Fruit fly (Drosophila melanogaster) whole organism, embryonic: Measurements from ENCODE around the gene CG32106.

Source experiments
- Atf-2 ChIP-seq: fragments of 200-800 bp; sonication (Bioruptor generic); optimal IDR thresholded peaks from 2 replicates; lab custom pipeline; 2016; ENCODE audit warnings: missing biosample characterization, missing genetic modification characterization
- Bgb ChIP-seq: fragments of 200-800 bp; sonication (Bioruptor generic); IDR thresholded peaks from 2 replicates; pipeline ENCODE4 v1.3.6; 2022; ENCODE audit warnings: missing biosample characterization, missing genetic modification characterization; ENCODE audit not compliant: partially characterized antibody
- C15 ChIP-seq: fragments of 200-800 bp; sonication (Bioruptor generic); IDR thresholded peaks from 3 replicates; pipeline ENCODE4 v1.3.6; 2022; ENCODE audit warnings: missing biosample characterization, missing genetic modification characterization
- CG11085 ChIP-seq: fragments of 200-800 bp; sonication (Bioruptor generic); IDR thresholded peaks from 2 replicates; pipeline ENCODE4 v1.3.6; 2022; ENCODE audit warnings: missing biosample characterization, missing genetic modification characterization
- CG13424 ChIP-seq: fragments of 200-800 bp; sonication (Bioruptor generic); optimal IDR thresholded peaks from 2 replicates; lab custom pipeline; 2019; ENCODE audit warnings: missing biosample characterization, mild to moderate bottlenecking, missing genetic modification characterization, moderate library complexity
- CG13775 ChIP-seq: fragments of 200-800 bp; sonication (Bioruptor generic); optimal IDR thresholded peaks from 3 replicates; lab custom pipeline; 2017; ENCODE audit warnings: missing biosample characterization, mild to moderate bottlenecking, missing genetic modification characterization
- CG14710 ChIP-seq: fragments of 200-800 bp; sonication (Bioruptor generic); optimal IDR thresholded peaks from 3 replicates; lab custom pipeline; 2019; ENCODE audit warnings: missing biosample characterization, mild to moderate bottlenecking, missing genetic modification characterization, moderate library complexity
- CG15479 ChIP-seq: fragments of 200-800 bp; sonication (Bioruptor generic); optimal IDR thresholded peaks from 3 replicates; lab custom pipeline; 2019; ENCODE audit warnings: missing biosample characterization, mild to moderate bottlenecking, missing genetic modification characterization, moderate library complexity
- CG16813 ChIP-seq: fragments of 200-800 bp; sonication (Bioruptor generic); IDR thresholded peaks from 3 replicates; pipeline ENCODE4 v1.3.6; 2022; ENCODE audit warnings: missing biosample characterization, missing genetic modification characterization; ENCODE audit not compliant: partially characterized antibody
- CG16815 ChIP-seq: fragments of 200-800 bp; sonication (Bioruptor generic); optimal IDR thresholded peaks from 3 replicates; lab custom pipeline; 2017; ENCODE audit warnings: missing biosample characterization, mild to moderate bottlenecking, missing genetic modification characterization
- CG2202 ChIP-seq: fragments of 200-800 bp; sonication (Bioruptor generic); optimal IDR thresholded peaks from 2 replicates; lab custom pipeline; 2018; ENCODE audit warnings: missing biosample characterization, mild to moderate bottlenecking, missing genetic modification characterization
- CG4360 ChIP-seq: fragments of 200-800 bp; sonication (Bioruptor generic); IDR thresholded peaks from 2 replicates; pipeline ENCODE4 v1.3.6; 2022; ENCODE audit warnings: missing biosample characterization, missing genetic modification characterization
- CG4707 ChIP-seq: fragments of 200-800 bp; sonication (Bioruptor generic); optimal IDR thresholded peaks from 2 replicates; lab custom pipeline; 2018; ENCODE audit warnings: missing biosample characterization, mild to moderate bottlenecking, missing genetic modification characterization, moderate library complexity
- CG5953 ChIP-seq: fragments of 200-800 bp; sonication (Bioruptor generic); IDR thresholded peaks from 2 replicates; pipeline ENCODE4 v1.3.6; 2022; ENCODE audit warnings: missing biosample characterization, missing genetic modification characterization
- CG6272 ChIP-seq: fragments of 200-800 bp; sonication (Bioruptor generic); IDR thresholded peaks from 2 replicates; pipeline ENCODE4 v1.3.6; 2022; ENCODE audit warnings: missing biosample characterization, missing genetic modification characterization
- CG6791 ChIP-seq: fragments of 200-800 bp; sonication (Bioruptor generic); IDR thresholded peaks from 3 replicates; pipeline ENCODE4 v1.3.6; 2022; ENCODE audit warnings: missing biosample characterization, missing genetic modification characterization; ENCODE audit not compliant: partially characterized antibody
- CG7963 ChIP-seq: fragments of 200-800 bp; sonication (Bioruptor generic); IDR thresholded peaks from 3 replicates; pipeline ENCODE4 v1.3.6; 2022; ENCODE audit warnings: missing biosample characterization, missing genetic modification characterization; ENCODE audit not compliant: partially characterized antibody
- CG8290 ChIP-seq, 3 experiments: fragments of 200-800 bp; sonication (Bioruptor generic); optimal IDR thresholded peaks; 2 replicates each; lab custom pipeline; 2016 to 2019; ENCODE audit warnings: missing biosample characterization in 3 of 3, missing genetic modification characterization in 3 of 3, mild to moderate bottlenecking in 2 of 3, moderate library complexity in 1 of 3
- CG8388 ChIP-seq: fragments of 200-800 bp; sonication (Bioruptor generic); optimal IDR thresholded peaks from 2 replicates; lab custom pipeline; 2019; ENCODE audit warnings: missing biosample characterization, mild to moderate bottlenecking, missing genetic modification characterization, moderate library complexity
- CG9215 ChIP-seq: fragments of 200-800 bp; sonication (Bioruptor generic); IDR thresholded peaks from 2 replicates; pipeline ENCODE4 v1.3.6; 2022; ENCODE audit warnings: missing biosample characterization, missing genetic modification characterization
- CG9437 ChIP-seq: fragments of 200-800 bp; sonication (Bioruptor generic); optimal IDR thresholded peaks from 2 replicates; lab custom pipeline; 2018; ENCODE audit warnings: missing biosample characterization, mild to moderate bottlenecking, missing genetic modification characterization
- CG9817 ChIP-seq: fragments of 200-800 bp; sonication (Bioruptor generic); optimal IDR thresholded peaks from 2 replicates; lab custom pipeline; 2018; ENCODE audit warnings: missing biosample characterization, mild to moderate bottlenecking, missing genetic modification characterization, moderate library complexity
- ERR ChIP-seq: fragments of 200-800 bp; sonication (Bioruptor generic); optimal IDR thresholded peaks from 2 replicates; lab custom pipeline; 2016; ENCODE audit warnings: missing biosample characterization, missing genetic modification characterization
- Ets65A ChIP-seq: fragments of 200-800 bp; sonication (Bioruptor generic); peaks from one replicate; lab custom pipeline; 2016; ENCODE audit warnings: missing biosample characterization, missing genetic modification characterization
- HLH54F ChIP-seq: fragments of 200-800 bp; sonication (Bioruptor generic); optimal IDR thresholded peaks from 3 replicates; lab custom pipeline; 2016; ENCODE audit warnings: missing biosample characterization, missing genetic modification characterization
- Jarid2 ChIP-seq: fragments of 200-800 bp; sonication (Bioruptor generic); optimal IDR thresholded peaks from 3 replicates; lab custom pipeline; 2017; ENCODE audit warnings: mild to moderate bottlenecking, missing biosample characterization, missing genetic modification reagents, missing genetic modification characterization
- Mes4 ChIP-seq: fragments of 200-800 bp; sonication (Bioruptor generic); optimal IDR thresholded peaks from 2 replicates; lab custom pipeline; 2016; ENCODE audit warnings: missing biosample characterization, missing genetic modification characterization
- Myb ChIP-seq: fragments of 200-800 bp; sonication (Bioruptor generic); optimal IDR thresholded peaks from 2 replicates; lab custom pipeline; 2016; ENCODE audit warnings: missing biosample characterization, missing genetic modification characterization
- Scr ChIP-seq: fragments of 200-800 bp; sonication (Bioruptor generic); IDR thresholded peaks from 2 replicates; pipeline ENCODE4 v1.3.6; 2022; ENCODE audit warnings: missing biosample characterization, missing genetic modification characterization; ENCODE audit not compliant: partially characterized antibody
- amos ChIP-seq: fragments of 200-800 bp; sonication (Bioruptor generic); IDR thresholded peaks from 2 replicates; pipeline ENCODE4 v1.3.6; 2022; ENCODE audit warnings: missing biosample characterization, missing genetic modification characterization; ENCODE audit not compliant: partially characterized antibody
- ara ChIP-seq: fragments of 200-800 bp; sonication (Bioruptor generic); IDR thresholded peaks from 2 replicates; pipeline ENCODE4 v1.3.6; 2022; ENCODE audit warnings: missing biosample characterization, missing genetic modification characterization
- bab2 ChIP-seq: fragments of 200-800 bp; sonication (Bioruptor generic); optimal IDR thresholded peaks from 2 replicates; lab custom pipeline; 2016; ENCODE audit warnings: missing biosample characterization, missing genetic modification characterization
- bbx ChIP-seq: fragments of 200-800 bp; sonication (Bioruptor generic); IDR thresholded peaks from 2 replicates; pipeline ENCODE4 v1.3.6; 2022; ENCODE audit warnings: missing biosample characterization, missing genetic modification characterization; ENCODE audit not compliant: partially characterized antibody
- chinmo ChIP-seq: fragments of 200-800 bp; sonication (Bioruptor generic); IDR thresholded peaks from 4 replicates; pipeline ENCODE4 v1.3.6; 2022; ENCODE audit warnings: missing biosample characterization, missing genetic modification characterization; ENCODE audit not compliant: partially characterized antibody
- corto ChIP-seq: fragments of 200-800 bp; sonication (Bioruptor generic); optimal IDR thresholded peaks from 2 replicates; lab custom pipeline; 2016; ENCODE audit warnings: missing biosample characterization, mild to moderate bottlenecking, missing genetic modification characterization, moderate library complexity
- croc ChIP-seq: fragments of 200-800 bp; sonication (Bioruptor generic); conservative IDR thresholded peaks from 3 replicates; pipeline ENCODE4 v1.3.6; 2022; ENCODE audit warnings: missing biosample characterization, missing genetic modification characterization
- fd3F ChIP-seq: fragments of 200-800 bp; sonication (Bioruptor generic); optimal IDR thresholded peaks from 2 replicates; lab custom pipeline; 2018; ENCODE audit warnings: missing biosample characterization, mild to moderate bottlenecking, missing genetic modification characterization, moderate library complexity
- fru ChIP-seq: fragments of >200 bp; optimal IDR thresholded peaks from 2 replicates; lab custom pipeline; 2017
- knrl ChIP-seq: fragments of 200-800 bp; sonication (Bioruptor generic); IDR thresholded peaks from 3 replicates; pipeline ENCODE4 v1.3.6; 2022; ENCODE audit warnings: missing biosample characterization, missing genetic modification characterization; ENCODE audit not compliant: partially characterized antibody
- lola ChIP-seq, 3 experiments: fragments of >200 bp in 2 of 3; fragments of 200-800 bp in 1 of 3; sonication (Bioruptor generic) in 1 of 3; optimal IDR thresholded peaks; 2 replicates each; lab custom pipeline; 2017 to 2019; ENCODE audit warnings: missing biosample characterization in 3 of 3, missing genetic modification characterization in 3 of 3, mild to moderate bottlenecking in 1 of 3, moderate library complexity in 1 of 3
- pita ChIP-seq: fragments of 200-800 bp; sonication (Bioruptor generic); optimal IDR thresholded peaks from 2 replicates; lab custom pipeline; 2017; ENCODE audit warnings: missing biosample characterization, mild to moderate bottlenecking, missing genetic modification characterization
- sna ChIP-seq: fragments of 200-800 bp; sonication (Bioruptor generic); IDR thresholded peaks from 2 replicates; pipeline ENCODE4 v1.3.6; 2022; ENCODE audit warnings: missing biosample characterization, missing genetic modification characterization; ENCODE audit not compliant: partially characterized antibody
- sqz ChIP-seq: fragments of 200-800 bp; sonication (Bioruptor generic); optimal IDR thresholded peaks from 3 replicates; lab custom pipeline; 2018; ENCODE audit warnings: missing biosample characterization, mild to moderate bottlenecking, missing genetic modification characterization
- ssp ChIP-seq: fragments of 200-800 bp; sonication (Bioruptor generic); IDR thresholded peaks from 2 replicates; pipeline ENCODE4 v1.3.6; 2022; ENCODE audit warnings: missing biosample characterization, missing genetic modification characterization
- tna ChIP-seq: fragments of 200-800 bp; sonication (Bioruptor generic); IDR thresholded peaks from 2 replicates; pipeline ENCODE4 v1.3.6; 2022; ENCODE audit warnings: missing biosample characterization, missing genetic modification characterization; ENCODE audit not compliant: partially characterized antibody
- vnd ChIP-seq: fragments of 200-800 bp; sonication (Bioruptor generic); IDR thresholded peaks from 3 replicates; pipeline ENCODE4 v1.3.6; 2022; ENCODE audit warnings: missing biosample characterization, missing genetic modification characterization; ENCODE audit not compliant: partially characterized antibody
- wor ChIP-seq: fragments of 200-800 bp; sonication (Bioruptor generic); IDR thresholded peaks from 2 replicates; pipeline ENCODE4 v1.3.6; 2022; ENCODE audit warnings: missing biosample characterization, missing genetic modification characterization
- zen2 ChIP-seq: fragments of 200-800 bp; sonication (Bioruptor generic); IDR thresholded peaks from 3 replicates; pipeline ENCODE4 v1.3.6; 2022; ENCODE audit warnings: missing biosample characterization, missing genetic modification characterization; ENCODE audit not compliant: partially characterized antibody

Gene CG32106

dm6 chr3L:12815756-12816155, 37.2 kb upstream of the CG32106 start (continued):
- TF ChIP-seq bab2 (GFP tag; lab: Kevin White, UChicago) (no peak), CG9437 (GFP tag; lab: Kevin White, UChicago) (no peak), ERR (GFP tag; lab: Kevin White, UChicago) (peak; percentile 48), CG13424 (tag; lab: Kevin White, UChicago) (no peak), CG8388 (GFP tag; lab: Kevin White, UChicago) (no peak), CG8290 (GFP tag; optimal IDR thresholded peaks at IDR 0.05; lab: Kevin White, UChicago) (no peak), CG8290 (tag; optimal IDR thresholded peaks at IDR 0.05; lab: Kevin White, UChicago) (no peak), croc (no peak), CG2202 (no peak), CG16815 (GFP tag; lab: Kevin White, UChicago) (no peak), corto (no peak), lola (GFP tag; optimal IDR thresholded peaks at IDR 0.05; lab: Kevin White, UChicago) (no peak), CG14710 (tag; lab: Kevin White, UChicago) (no peak), sqz (GFP tag; lab: Kevin White, UChicago) (no peak), pita (GFP tag; lab: Kevin White, UChicago) (no peak), CG6272 (GFP tag; lab: Robert Waterston, UW) (no peak), CG5953 (GFP tag; lab: Robert Waterston, UW) (no peak), CG11085 (GFP tag; lab: Robert Waterston, UW) (no peak), bbx (GFP tag; lab: Robert Waterston, UW) (peak; percentile 51), tna (GFP tag; lab: Robert Waterston, UW) (peak; percentile 56), CG13775 (GFP tag; lab: Kevin White, UChicago) (no peak), HLH54F (GFP tag; lab: Kevin White, UChicago) (no peak), Scr (GFP tag; lab: Robert Waterston, UW) (peak; percentile 38), amos (GFP tag; lab: Robert Waterston, UW) (peak; percentile 62), CG9215 (no peak)

DNA sequence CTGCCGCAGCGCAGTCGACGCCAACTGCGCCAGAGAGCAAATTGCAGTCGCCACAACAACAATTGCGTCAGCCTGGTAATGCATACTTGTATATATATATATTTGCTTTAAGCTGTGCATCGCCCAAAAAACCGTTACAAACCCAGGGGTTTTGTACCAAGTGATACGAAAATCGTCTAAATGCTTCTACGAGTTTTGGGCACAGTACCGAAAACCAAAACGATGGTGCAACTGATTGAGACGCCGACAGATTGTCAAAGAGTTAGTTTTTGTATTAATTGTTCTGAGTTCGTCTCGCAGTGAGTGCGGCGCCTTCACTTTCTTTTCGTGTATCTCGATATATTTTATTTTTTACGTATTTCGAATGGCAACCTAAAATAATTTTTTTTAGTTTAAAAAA, 36.3 kb upstream of the CG32106 start:
- TF ChIP-seq Myb (peak; percentile 13), fru (no peak), Atf-2 (GFP tag; lab: Kevin White, UChicago) (no peak), ara (GFP tag; lab: Robert Waterston, UW) (0 out of 2 replicates have a peak, but pooled peaks have one; percentile 13), zen2 (GFP tag; lab: Robert Waterston, UW) (peak; percentile 35; the same call in 1 of the 3 replicates), CG4360 (GFP tag; lab: Robert Waterston, UW) (peak; percentile 49), C15 (no peak), knrl (GFP tag; lab: Robert Waterston, UW) (peak; percentile 28; the same call in 2 of the 3 replicates), CG16813 (GFP tag; lab: Robert Waterston, UW) (peak; percentile 57; the same call in 2 of the 3 replicates), CG7963 (GFP tag; lab: Robert Waterston, UW) (peak; percentile 83), chinmo (GFP tag; lab: Robert Waterston, UW) (peak; percentile 78; the same call in 2 of the 4 replicates), ssp (GFP tag; lab: Robert Waterston, UW) (no peak), sna (0 out of 2 replicates have a peak, but pooled peaks have one; percentile 24), Ets65A (GFP tag; lab: Kevin White, UChicago) (no peak), CG9817 (tag; lab: Kevin White, UChicago) (no peak), CG15479 (GFP tag; lab: Kevin White, UChicago) (peak; percentile 24), Scr (GFP tag; lab: Robert Waterston, UW) (peak; percentile 43; the same call in 1 of the 2 replicates), CG4707 (GFP tag; lab: Kevin White, UChicago) (no peak), CG6791 (peak; percentile 84), Mes4 (GFP tag; lab: Kevin White, UChicago) (no peak), vnd (GFP tag; lab: Robert Waterston, UW) (peak; percentile 55; the same call in 2 of the 3 replicates), wor (GFP tag; lab: Robert Waterston, UW) (no peak), fd3F (GFP tag; lab: Kevin White, UChicago) (no peak), Bgb (GFP tag; lab: Robert Waterston, UW) (peak; percentile 69), Jarid2 (GFP tag; lab: Kevin White, UChicago) (no peak), tna (GFP tag; lab: Robert Waterston, UW) (peak; percentile 50; the same call in 1 of the 2 replicates)
